Fruit fly (Drosophila melanogaster) whole organism, prepupa: Measurements from ENCODE around the gene CG13309.

ENCODE experiments used
- Blimp-1 ChIP-seq: fragments of 200-800 bp; sonication (Bioruptor generic); optimal IDR thresholded peaks from 3 replicates; lab custom pipeline; 2017; ENCODE audit warnings: missing biosample characterization, missing genetic modification characterization, mild to moderate bottlenecking, moderate library complexity, missing genetic modification reagents
- CG10631 ChIP-seq: fragments of 200-800 bp; sonication (Bioruptor generic); optimal IDR thresholded peaks from 2 replicates; lab custom pipeline; 2016; ENCODE audit warnings: missing biosample characterization, missing genetic modification characterization
- CG10669 ChIP-seq: fragments of 200-800 bp; sonication (Bioruptor generic); optimal IDR thresholded peaks from 3 replicates; lab custom pipeline; 2018; ENCODE audit warnings: missing biosample characterization, mild to moderate bottlenecking, missing genetic modification characterization, moderate library complexity
- CG11294 ChIP-seq: fragments of 200-800 bp; sonication (Bioruptor generic); IDR thresholded peaks from 2 replicates; pipeline ENCODE4 v1.3.6; 2022; ENCODE audit warnings: missing biosample characterization, missing genetic modification characterization
- CG11762 ChIP-seq: fragments of 200-800 bp; sonication (Bioruptor generic); optimal IDR thresholded peaks from 3 replicates; lab custom pipeline; 2016; ENCODE audit warnings: missing biosample characterization, missing genetic modification characterization; ENCODE audit not compliant: insufficient read depth
- CG11902 ChIP-seq: fragments of 200-800 bp; sonication (Bioruptor generic); optimal IDR thresholded peaks from 3 replicates; lab custom pipeline; 2016; ENCODE audit warnings: missing biosample characterization, missing genetic modification characterization
- CG15336 ChIP-seq: fragments of 200-800 bp; sonication (Bioruptor generic); IDR thresholded peaks from 2 replicates; pipeline ENCODE4 v1.3.6; 2022; ENCODE audit warnings: missing biosample characterization, missing genetic modification characterization
- CG16779 ChIP-seq: fragments of 200-800 bp; sonication (Bioruptor generic); optimal IDR thresholded peaks from 3 replicates; lab custom pipeline; 2017; ENCODE audit warnings: missing biosample characterization, mild to moderate bottlenecking, missing genetic modification characterization
- CG32006 ChIP-seq: fragments of 200-800 bp; sonication (Bioruptor generic); optimal IDR thresholded peaks from 3 replicates; lab custom pipeline; 2017; ENCODE audit warnings: missing biosample characterization, mild to moderate bottlenecking, missing genetic modification characterization
- CG3919 ChIP-seq: fragments of 200-800 bp; sonication (Bioruptor generic); optimal IDR thresholded peaks from 3 replicates; lab custom pipeline; 2016; ENCODE audit warnings: missing biosample characterization, missing genetic modification characterization
- CG4318 ChIP-seq: fragments of 200-800 bp; sonication (Bioruptor generic); optimal IDR thresholded peaks from 3 replicates; lab custom pipeline; 2017; ENCODE audit warnings: missing biosample characterization, mild to moderate bottlenecking, missing genetic modification characterization
- CG6163 ChIP-seq: fragments of 200-800 bp; sonication (Bioruptor generic); IDR thresholded peaks from 3 replicates; pipeline ENCODE4 v1.3.6; 2022; ENCODE audit warnings: missing biosample characterization, missing genetic modification characterization
- CG6792 ChIP-seq: fragments of 200-800 bp; sonication (Bioruptor generic); optimal IDR thresholded peaks from 3 replicates; lab custom pipeline; 2016; ENCODE audit warnings: missing biosample characterization, missing genetic modification characterization
- CG6808 ChIP-seq: fragments of 200-800 bp; sonication (Bioruptor generic); optimal IDR thresholded peaks from 3 replicates; lab custom pipeline; 2017; ENCODE audit warnings: missing biosample characterization, missing genetic modification characterization, mild to moderate bottlenecking, moderate library complexity, missing genetic modification reagents
- CG6854 ChIP-seq: fragments of 200-800 bp; sonication (Bioruptor generic); optimal IDR thresholded peaks from 2 replicates; lab custom pipeline; 2017; ENCODE audit warnings: missing biosample characterization, mild to moderate bottlenecking, missing genetic modification characterization
- CG7368 ChIP-seq: fragments of 200-800 bp; sonication (Bioruptor generic); optimal IDR thresholded peaks from 3 replicates; lab custom pipeline; 2016; ENCODE audit warnings: missing biosample characterization, missing genetic modification characterization
- CG8319 ChIP-seq: fragments of 200-800 bp; sonication (Bioruptor generic); optimal IDR thresholded peaks from 3 replicates; lab custom pipeline; 2016; ENCODE audit warnings: missing biosample characterization, missing genetic modification characterization
- CG8632 ChIP-seq: fragments of 200-800 bp; sonication (Bioruptor generic); optimal IDR thresholded peaks from 3 replicates; lab custom pipeline; 2016; ENCODE audit warnings: missing biosample characterization, missing genetic modification characterization
- Eip75B ChIP-seq: fragments of 200-800 bp; sonication (Bioruptor generic); optimal IDR thresholded peaks from 3 replicates; lab custom pipeline; 2016; ENCODE audit warnings: missing biosample characterization, missing genetic modification characterization
- Eip78C ChIP-seq: fragments of 200-800 bp; sonication (Bioruptor generic); peaks from one replicate; lab custom pipeline; 2016; ENCODE audit warnings: missing biosample characterization, missing genetic modification characterization
- Eip93F ChIP-seq: fragments of 200-800 bp; sonication (Bioruptor generic); optimal IDR thresholded peaks from 2 replicates; lab custom pipeline; 2016; ENCODE audit warnings: missing biosample characterization, mild to moderate bottlenecking, missing genetic modification characterization
- Ets21C ChIP-seq: fragments of 200-800 bp; sonication (Bioruptor generic); optimal IDR thresholded peaks from 3 replicates; lab custom pipeline; 2016; ENCODE audit warnings: missing biosample characterization, missing genetic modification characterization
- Ets96B ChIP-seq: fragments of 200-800 bp; optimal IDR thresholded peaks from 2 replicates; lab custom pipeline; 2019; ENCODE audit warnings: missing biosample characterization, mild to moderate bottlenecking, missing genetic modification characterization, moderate library complexity
- Gug ChIP-seq: fragments of 200-800 bp; sonication (Bioruptor generic); IDR thresholded peaks from 2 replicates; pipeline ENCODE4 v1.3.6; 2022; ENCODE audit warnings: missing biosample characterization, missing genetic modification characterization
- Hr38 ChIP-seq: sonication (Bioruptor generic); optimal IDR thresholded peaks from 2 replicates; lab custom pipeline; 2016; ENCODE audit warnings: missing biosample characterization, missing genetic modification characterization
- Lpt ChIP-seq: fragments of 200-800 bp; sonication (Bioruptor generic); optimal IDR thresholded peaks from 3 replicates; lab custom pipeline; 2016; ENCODE audit warnings: missing biosample characterization, missing genetic modification characterization
- OdsH ChIP-seq: fragments of 200-800 bp; sonication (Bioruptor generic); optimal IDR thresholded peaks from 3 replicates; lab custom pipeline; 2016; ENCODE audit warnings: missing biosample characterization, missing genetic modification characterization
- Smox ChIP-seq: fragments of 200-800 bp; sonication (Bioruptor generic); optimal IDR thresholded peaks from 3 replicates; lab custom pipeline; 2016; ENCODE audit warnings: missing biosample characterization, missing genetic modification characterization
- Sox14 ChIP-seq: fragments of 200-800 bp; sonication (Bioruptor generic); optimal IDR thresholded peaks from 3 replicates; lab custom pipeline; 2016; ENCODE audit warnings: missing biosample characterization, missing genetic modification characterization
- Sox15 ChIP-seq: fragments of 200-800 bp; sonication (Bioruptor generic); optimal IDR thresholded peaks from 3 replicates; lab custom pipeline; 2016; ENCODE audit warnings: missing biosample characterization, missing genetic modification characterization
- achi ChIP-seq: fragments of 200-800 bp; sonication (Bioruptor generic); optimal IDR thresholded peaks from 3 replicates; lab custom pipeline; 2016; ENCODE audit warnings: missing biosample characterization, missing genetic modification characterization
- acj6 ChIP-seq: fragments of 200-800 bp; sonication (Bioruptor generic); optimal IDR thresholded peaks from 3 replicates; lab custom pipeline; 2016; ENCODE audit warnings: missing biosample characterization, missing genetic modification characterization
- dac ChIP-seq: fragments of 200-800 bp; sonication (Bioruptor generic); optimal IDR thresholded peaks from 2 replicates; lab custom pipeline; 2017; ENCODE audit warnings: missing biosample characterization, mild to moderate bottlenecking, missing genetic modification characterization
- dsx ChIP-seq: fragments of 200-800 bp; optimal IDR thresholded peaks from 3 replicates; lab custom pipeline; 2019; ENCODE audit warnings: missing biosample characterization, mild to moderate bottlenecking, missing genetic modification characterization, moderate library complexity; ENCODE audit not compliant: poor library complexity, severe bottlenecking
- fd59A ChIP-seq: fragments of 200-800 bp; sonication (Bioruptor generic); optimal IDR thresholded peaks from 2 replicates; lab custom pipeline; 2017; ENCODE audit warnings: missing biosample characterization, mild to moderate bottlenecking, missing genetic modification characterization, missing genetic modification reagents
- net ChIP-seq: fragments of 200-800 bp; sonication (Bioruptor generic); optimal IDR thresholded peaks from 3 replicates; lab custom pipeline; 2016; ENCODE audit warnings: missing biosample characterization, missing genetic modification characterization
- spab ChIP-seq: fragments of 200-800 bp; sonication (Bioruptor generic); optimal IDR thresholded peaks from 2 replicates; lab custom pipeline; 2017; ENCODE audit warnings: missing biosample characterization, mild to moderate bottlenecking, missing genetic modification characterization, missing genetic modification reagents
- ss ChIP-seq, 2 experiments: fragments of 200-800 bp; sonication (Bioruptor generic); optimal IDR thresholded peaks; 2 replicates in 1 of 2; 3 replicates in 1 of 2; lab custom pipeline; 2017 to 2018; ENCODE audit warnings: mild to moderate bottlenecking in 2 of 2, missing biosample characterization in 2 of 2, missing genetic modification characterization in 2 of 2, moderate library complexity in 1 of 2
- svp ChIP-seq: fragments of 200-800 bp; sonication (Bioruptor generic); peaks from one replicate; lab custom pipeline; 2016; ENCODE audit warnings: missing biosample characterization, missing genetic modification characterization
- topi ChIP-seq: fragments of 200-800 bp; sonication (Bioruptor generic); optimal IDR thresholded peaks from 3 replicates; lab custom pipeline; 2016; ENCODE audit warnings: missing biosample characterization, missing genetic modification characterization
- vri ChIP-seq: fragments of 200-800 bp; sonication (Bioruptor generic); optimal IDR thresholded peaks from 3 replicates; lab custom pipeline; 2016; ENCODE audit warnings: missing biosample characterization, mild to moderate bottlenecking, missing genetic modification characterization

CG13309 gene

DNA sequence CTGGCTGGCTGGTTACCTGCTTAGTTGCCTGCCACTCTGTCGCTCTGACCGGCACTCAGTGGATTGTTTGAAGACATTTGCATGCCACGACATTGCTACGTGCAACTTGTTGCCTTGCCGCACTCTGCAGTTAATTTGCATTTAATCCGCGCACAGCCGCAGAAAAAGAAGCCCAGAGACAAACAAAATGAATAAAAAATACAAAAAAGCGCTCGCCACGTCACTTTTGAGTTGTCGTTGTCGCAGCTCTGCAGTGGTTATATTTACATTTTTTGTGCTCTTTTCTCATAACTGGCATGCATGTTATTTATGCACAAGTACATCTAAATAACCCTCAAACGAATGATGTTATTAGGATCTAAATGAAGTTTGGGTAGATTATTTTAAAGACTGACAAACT is 26.9 kb upstream of the CG13309 start (continued):
- no peak for TF ChIP-seq fd59A (GFP tag; lab: Kevin White, UChicago)
- TF ChIP-seq achi (GFP tag; lab: Kevin White, UChicago), result peak; percentile 15
- TF ChIP-seq CG11902 (GFP tag; lab: Kevin White, UChicago), result no peak
- no peak for TF ChIP-seq Eip93F (GFP tag; lab: Kevin White, UChicago)
- TF ChIP-seq Ets96B (tag; lab: Kevin White, UChicago), result no peak
- no peak for TF ChIP-seq spab (GFP tag; lab: Kevin White, UChicago)
- no peak for TF ChIP-seq CG8319 (GFP tag; lab: Kevin White, UChicago)
- TF ChIP-seq ss (GFP tag; optimal IDR thresholded peaks at IDR 0.05; lab: Kevin White, UChicago), result peak in 1 of 2 experiments; percentile 30
- TF ChIP-seq acj6 (GFP tag; lab: Kevin White, UChicago), result no peak
- 0 out of 3 replicates have a peak, but pooled peaks have one; percentile 15 for TF ChIP-seq CG6163
- TF ChIP-seq Eip78C (GFP tag; lab: Kevin White, UChicago), result peak; percentile 52
- TF ChIP-seq Ets21C, result no peak

DNA sequence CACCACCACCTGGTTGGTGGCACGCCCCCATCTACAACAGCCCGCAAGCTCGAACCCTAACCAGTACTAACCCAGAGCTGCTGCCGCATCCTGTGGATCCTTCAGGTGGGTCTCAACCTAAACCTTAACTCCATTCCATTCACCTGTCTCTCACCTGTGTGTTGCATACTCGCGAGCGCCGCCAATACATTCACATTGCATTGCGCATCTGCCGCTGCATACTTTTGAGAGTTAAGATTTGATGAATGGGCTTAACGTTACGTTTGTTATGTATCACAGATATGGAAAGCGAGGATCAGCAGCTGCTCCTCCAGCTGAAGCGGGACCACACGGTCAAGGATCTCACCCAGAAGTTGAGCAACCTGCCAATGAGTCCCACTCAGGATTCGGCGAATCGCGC is 23.0 kb upstream of the CG13309 start:
- TF ChIP-seq Sox15 (no peak), OdsH (GFP tag; lab: Kevin White, UChicago) (no peak), vri (GFP tag; lab: Kevin White, UChicago) (no peak), Smox (no peak), spab (GFP tag; lab: Kevin White, UChicago) (no peak), Lpt (GFP tag; lab: Kevin White, UChicago) (no peak), CG10631 (GFP tag; lab: Kevin White, UChicago) (no peak), CG11762 (GFP tag; lab: Kevin White, UChicago) (no peak), CG6163 (no peak), Blimp-1 (GFP tag; lab: Kevin White, UChicago) (no peak), Eip93F (GFP tag; lab: Kevin White, UChicago) (no peak), topi (GFP tag; lab: Kevin White, UChicago) (no peak), Sox14 (GFP tag; lab: Kevin White, UChicago) (no peak), net (GFP tag; lab: Kevin White, UChicago) (no peak), CG7368 (GFP tag; lab: Kevin White, UChicago) (no peak), CG8632 (GFP tag; lab: Kevin White, UChicago) (no peak), CG8319 (GFP tag; lab: Kevin White, UChicago) (no peak), CG11294 (GFP tag; lab: Robert Waterston, UW) (no peak), CG6808 (GFP tag; lab: Kevin White, UChicago) (no peak)

DNA sequence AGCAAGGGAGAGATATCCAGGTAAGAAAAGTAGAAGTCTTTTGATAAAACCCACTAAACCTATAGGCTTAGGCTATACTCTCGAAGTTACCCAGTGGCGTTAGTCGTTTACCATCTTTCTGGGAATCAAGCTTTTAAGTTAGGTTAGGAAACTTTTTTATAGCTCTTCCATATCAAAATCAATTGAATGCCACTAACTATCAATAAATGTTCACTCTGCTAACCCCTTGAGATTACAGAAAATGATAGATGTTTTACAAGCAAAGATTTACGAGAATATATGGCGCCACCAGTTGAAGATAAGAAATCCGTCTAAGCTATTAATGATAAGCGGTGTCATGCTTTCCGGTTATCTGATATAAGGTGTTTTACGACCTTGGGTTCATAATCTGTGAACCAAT is 22.5 kb upstream of the CG13309 start:
- TF ChIP-seq CG10669 (GFP tag; lab: Kevin White, UChicago) (no peak), Eip78C (GFP tag; lab: Kevin White, UChicago) (no peak), Eip75B (no peak), svp (GFP tag; lab: Kevin White, UChicago) (peak; percentile 53), spab (GFP tag; lab: Kevin White, UChicago) (no peak)

DNA sequence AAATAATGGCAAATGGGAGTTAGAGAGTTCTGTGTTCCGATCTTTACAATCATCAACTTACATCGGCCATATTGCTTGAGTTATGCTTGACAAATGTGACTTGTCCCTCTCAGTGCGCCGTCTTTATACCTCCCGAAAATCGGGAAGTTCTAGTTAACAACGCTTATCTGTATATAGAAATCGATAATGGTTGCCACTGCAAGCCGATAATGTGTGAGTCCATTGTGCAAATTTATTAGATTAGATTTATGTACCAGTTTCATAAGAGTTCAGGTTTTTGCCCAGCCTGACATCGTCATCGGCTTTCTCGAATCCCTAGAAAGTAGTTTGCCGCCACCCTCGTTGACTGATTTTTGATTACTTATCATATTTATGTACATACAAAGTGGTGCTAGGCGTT is 21.8 kb upstream of the CG13309 start, which contains the start of gene Acbp5:
Gene Acbp5 (minus strand): TSS at position 101 of the 400 bp plus-strand sequence.
- no peak for TF ChIP-seq Eip75B
- no peak for TF ChIP-seq CG6792 (GFP tag; lab: Kevin White, UChicago)
- TF ChIP-seq CG6854 (GFP tag; lab: Kevin White, UChicago), result no peak
- peak; percentile 51 for TF ChIP-seq vri (GFP tag; lab: Kevin White, UChicago)
- TF ChIP-seq Blimp-1 (GFP tag; lab: Kevin White, UChicago), result no peak
- TF ChIP-seq, all 60 proteins: peak for 1

DNA sequence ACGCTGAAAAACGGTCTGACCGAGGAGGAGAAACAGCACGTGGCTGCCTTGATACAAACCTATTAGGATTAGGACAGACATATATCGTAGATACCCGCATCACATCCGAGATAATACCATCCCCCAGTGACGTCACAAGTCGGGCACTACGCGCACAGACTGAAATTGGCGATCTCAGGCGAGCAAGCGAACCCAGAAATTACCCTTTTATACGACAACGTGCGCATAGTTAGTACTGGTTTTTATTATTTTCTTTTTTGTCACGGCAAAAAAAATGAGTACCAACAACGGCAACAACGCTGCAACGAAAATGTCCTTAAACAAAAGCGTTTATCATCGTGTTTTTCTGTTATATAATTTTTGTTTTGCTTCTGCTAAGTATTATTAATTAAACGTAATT is 12.1 kb upstream of the CG13309 start:
- TF ChIP-seq dsx (GFP tag; lab: Kevin White, UChicago) (no peak), CG3919 (no peak), svp (GFP tag; lab: Kevin White, UChicago) (no peak), CG4318 (GFP tag; lab: Kevin White, UChicago) (no peak), dac (GFP tag; lab: Kevin White, UChicago) (no peak), Hr38 (no peak), CG32006 (GFP tag; lab: Kevin White, UChicago) (no peak), CG11902 (GFP tag; lab: Kevin White, UChicago) (no peak), Ets96B (tag; lab: Kevin White, UChicago) (no peak), fd59A (GFP tag; lab: Kevin White, UChicago) (no peak), CG15336 (GFP tag; lab: Robert Waterston, UW) (no peak), Gug (GFP tag; lab: Robert Waterston, UW) (no peak), CG10631 (GFP tag; lab: Kevin White, UChicago) (no peak), CG16779 (tag; lab: Kevin White, UChicago) (no peak), spab (GFP tag; lab: Kevin White, UChicago) (no peak)
